Worm (Caenorhabditis elegans) whole organism, mixed stage, embryonic: Measurements from ENCODE around the gene Y42A5A.5.

Experiments used
- nhr-237 ChIP-seq: fragments of 150-350 bp; optimal IDR thresholded peaks from 2 replicates; lab custom pipeline; 2014; ENCODE audit warnings: missing biosample characterization, missing genetic modification characterization
- nhr-28 ChIP-seq: fragments of 150-350 bp; optimal IDR thresholded peaks from 2 replicates; lab custom pipeline; 2014; ENCODE audit warnings: missing biosample characterization, missing genetic modification characterization
- pha-4 ChIP-seq: fragments of 150-350 bp; optimal IDR thresholded peaks from 2 replicates; lab custom pipeline; 2018; ENCODE audit warnings: missing biosample characterization, missing genetic modification reagents, missing genetic modification characterization
- snpc-4 ChIP-seq: fragments of 150-350 bp; optimal IDR thresholded peaks from 2 replicates; lab custom pipeline; 2014; ENCODE audit warnings: missing biosample characterization, missing genetic modification characterization
- unc-120 ChIP-seq: sonication (generic microtip); optimal IDR thresholded peaks from 2 replicates; lab custom pipeline; 2017; ENCODE audit warnings: missing genetic modification characterization, missing compliant biosample characterization; ENCODE audit not compliant: poor library complexity, severe bottlenecking
- zip-8 ChIP-seq: fragments of 150-350 bp; optimal IDR thresholded peaks from 2 replicates; lab custom pipeline; 2014; ENCODE audit warnings: missing biosample characterization, missing genetic modification characterization

- TF ChIP-seq unc-120 (tag; lab: Kevin White, UChicago) (no peak), pha-4 (tag; lab: Kevin White, UChicago) (no peak), zip-8 (tag; lab: Kevin White, UChicago) (no peak), snpc-4 (no peak), nhr-237 (tag; lab: Kevin White, UChicago) (no peak), nhr-28 (tag; lab: Kevin White, UChicago) (no peak)
These were observed 33.5 kb downstream of the Y42A5A.5 start for ce11 chrV:11076028-11076402.
